Worm (Caenorhabditis elegans): ENCODE data around the gene abhd-12.

ce11 chrV:8025259-8025658, 41.6 kb downstream of the abhd-12 start:
- no peak for TF ChIP-seq him-1 (tag; optimal IDR thresholded peaks at IDR 0.05)
- TF ChIP-seq W03F9.2 (tag; optimal IDR thresholded peaks at IDR 0.05), result no peak
- TF ChIP-seq dao-5 (tag; optimal IDR thresholded peaks at IDR 0.05), result no peak

Data from whole organism, L4/young adult.